Worm (Caenorhabditis elegans): ENCODE results near the gene nhr-17.
A peak's percentile ranks its signal among the peaks of the same experiment; 100 is the strongest.

nhr-17 gene

ce11 chrX:12668941-12669501, 1.4 kb upstream of the nhr-17 start:
- TF ChIP-seq elt-1 (tag; optimal IDR thresholded peaks at IDR 0.05; ENCODE audit: borderline replicate concordance, insufficient read depth) (no peak), nhr-12 (tag; optimal IDR thresholded peaks at IDR 0.05) (no peak), lin-32 (GFP tag; optimal IDR thresholded peaks at IDR 0.05) (no peak), ceh-83 (GFP tag; optimal IDR thresholded peaks at IDR 0.05) (no peak), sem-2 (GFP tag; optimal IDR thresholded peaks at IDR 0.05) (no peak)

ce11 chrX:12665799-12666198, 1.9 kb downstream of the nhr-17 start:
- TF ChIP-seq lin-32 (GFP tag; optimal IDR thresholded peaks at IDR 0.05) (no peak), nhr-237 (tag; optimal IDR thresholded peaks at IDR 0.05) (no peak), unc-62 (GFP tag; optimal IDR thresholded peaks at IDR 0.05) (no peak), elt-3 (tag; optimal IDR thresholded peaks at IDR 0.05) (no peak), tbx-8 (GFP tag; optimal IDR thresholded peaks at IDR 0.05) (no peak), M03D4.4 (tag; optimal IDR thresholded peaks at IDR 0.05) (no peak), cnd-1 (tag; optimal IDR thresholded peaks at IDR 0.05) (no peak), mep-1 (tag; optimal IDR thresholded peaks at IDR 0.05) (no peak), zip-8 (tag; optimal IDR thresholded peaks at IDR 0.05) (no peak), nhr-12 (tag; optimal IDR thresholded peaks at IDR 0.05) (no peak), pha-4 (tag; optimal IDR thresholded peaks at IDR 0.05) (no peak), nhr-76 (tag; optimal IDR thresholded peaks at IDR 0.05) (no peak), ham-2 (GFP tag; optimal IDR thresholded peaks at IDR 0.05) (no peak), lsy-2 (tag; optimal IDR thresholded peaks at IDR 0.05) (no peak), snpc-4 (tag; optimal IDR thresholded peaks at IDR 0.05) (no peak), blmp-1 (tag; optimal IDR thresholded peaks at IDR 0.05) (no peak), hlh-1 (tag; optimal IDR thresholded peaks at IDR 0.05) (no peak), nhr-2 (tag; optimal IDR thresholded peaks at IDR 0.05) (no peak), elt-1 (tag; optimal IDR thresholded peaks at IDR 0.05; ENCODE audit: borderline replicate concordance, insufficient read depth) (no peak), unc-39 (tag; optimal IDR thresholded peaks at IDR 0.05) (no peak)

DNA sequence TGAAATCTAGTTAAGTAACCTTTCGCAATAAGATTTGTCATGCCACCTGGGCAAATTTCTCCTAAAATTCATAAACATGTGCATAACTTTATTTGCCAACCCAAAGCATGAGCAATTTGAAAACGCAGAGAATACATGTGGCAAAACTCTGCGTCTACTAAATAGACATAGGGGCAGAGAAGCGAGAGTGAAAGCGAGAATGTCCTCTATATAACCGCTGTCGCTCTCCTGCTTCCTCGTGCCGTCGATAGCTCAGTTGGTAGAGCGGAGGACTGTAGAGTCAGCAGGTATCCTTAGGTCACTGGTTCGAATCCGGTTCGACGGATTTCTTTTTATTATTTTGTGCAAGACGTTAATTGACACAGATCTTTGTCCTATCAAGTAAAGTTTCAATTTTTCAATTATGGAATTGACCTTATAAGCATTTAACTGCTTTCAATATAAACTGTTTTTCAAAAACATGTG, 2.6 kb downstream of the nhr-17 start:
- TF ChIP-seq nhr-12 (tag; optimal IDR thresholded peaks at IDR 0.05) (no peak), elt-1 (tag; optimal IDR thresholded peaks at IDR 0.05; ENCODE audit: borderline replicate concordance, insufficient read depth) (peak; percentile 10), mab-5 (tag; optimal IDR thresholded peaks at IDR 0.05) (peak; percentile 19), M03D4.4 (tag; optimal IDR thresholded peaks at IDR 0.05) (peak; percentile 95), sptf-1 (tag; optimal IDR thresholded peaks at IDR 0.05) (peak; percentile 96), drap-1 (GFP tag; optimal IDR thresholded peaks at IDR 0.05) (peak; percentile 96), nhr-28 (tag; optimal IDR thresholded peaks at IDR 0.05) (peak; percentile 60), ham-2 (GFP tag; optimal IDR thresholded peaks at IDR 0.05) (peak; percentile 93), nhr-2 (tag; optimal IDR thresholded peaks at IDR 0.05) (peak; percentile 14), lin-13 (tag; optimal IDR thresholded peaks at IDR 0.05) (peak; percentile 57), unc-62 (GFP tag; optimal IDR thresholded peaks at IDR 0.05) (peak; percentile 22), ceh-43 (GFP tag; optimal IDR thresholded peaks at IDR 0.05) (peak; percentile 94), tbx-8 (GFP tag; optimal IDR thresholded peaks at IDR 0.05) (peak; percentile 86), ztf-11 (tag; optimal IDR thresholded peaks at IDR 0.05) (peak; percentile 69), lsy-2 (tag; optimal IDR thresholded peaks at IDR 0.05) (peak; percentile 1), mep-1 (tag; optimal IDR thresholded peaks at IDR 0.05) (peak; percentile 83), ceh-83 (GFP tag; optimal IDR thresholded peaks at IDR 0.05) (peak; percentile 96), nhr-76 (tag; optimal IDR thresholded peaks at IDR 0.05) (no peak), zip-8 (tag; optimal IDR thresholded peaks at IDR 0.05) (no peak), unc-120 (tag; optimal IDR thresholded peaks at IDR 0.05; ENCODE audit: poor library complexity, severe bottlenecking) (peak; percentile 93), bed-3 (GFP tag; optimal IDR thresholded peaks at IDR 0.05) (peak; percentile 88), hlh-1 (tag; optimal IDR thresholded peaks at IDR 0.05) (peak; percentile 61), unc-39 (tag; optimal IDR thresholded peaks at IDR 0.05) (peak; percentile 72), mls-2 (tag; optimal IDR thresholded peaks at IDR 0.05) (peak; percentile 97), elt-3 (tag; optimal IDR thresholded peaks at IDR 0.05) (peak; percentile 7), snpc-4 (tag; optimal IDR thresholded peaks at IDR 0.05) (no peak), ceh-39 (tag; optimal IDR thresholded peaks at IDR 0.05) (peak; percentile 26), ces-1 (GFP tag; optimal IDR thresholded peaks at IDR 0.05) (peak; percentile 80), flh-1 (GFP tag; optimal IDR thresholded peaks at IDR 0.05) (peak; percentile 85), nhr-237 (tag; optimal IDR thresholded peaks at IDR 0.05) (no peak), cnd-1 (tag; optimal IDR thresholded peaks at IDR 0.05) (peak; percentile 95), lin-32 (GFP tag; optimal IDR thresholded peaks at IDR 0.05) (peak; percentile 86), pha-4 (tag; optimal IDR thresholded peaks at IDR 0.05) (peak; percentile 71), sem-2 (GFP tag; optimal IDR thresholded peaks at IDR 0.05) (peak; percentile 89), blmp-1 (tag; optimal IDR thresholded peaks at IDR 0.05) (no peak)

All from whole organism, mixed stage, embryonic.